ENCODE assay signal across 5 fruit fly cellular contexts in genomic region chrX:7920081-7920688, dm6.
TF ChIP-seq lines count a peak whose summit lies in the region.

hdm (minus strand) TSS chrX:7920131.
Ykt6 (plus strand) TSS chrX:7920409.

- TF ChIP-seq CTCF in whole organism, embryonic (GFP tag; optimal IDR thresholded peaks at IDR 0.05; lab: Kevin White, UChicago): peak; percentile 24

TF ChIP-seq in whole organism, adult, 20 proteins besides CTCF, POLR2A, EP300 and RAD21 (continues in another document):
- peak; percentile 92 for TF ChIP-seq ovo (GFP tag; optimal IDR thresholded peaks at IDR 0.05; lab: Kevin White, UChicago)
- TF ChIP-seq toe (GFP tag; optimal IDR thresholded peaks at IDR 0.05; lab: Kevin White, UChicago): peak; percentile 86
- TF ChIP-seq CG12768 (GFP tag; optimal IDR thresholded peaks at IDR 0.05; lab: Kevin White, UChicago): peak; percentile 38
- peak; percentile 77 for TF ChIP-seq CG11617 (GFP tag; optimal IDR thresholded peaks at IDR 0.05; lab: Kevin White, UChicago)
- no peak for TF ChIP-seq Clk (GFP tag; optimal IDR thresholded peaks at IDR 0.05; lab: Kevin White, UChicago)
- no peak for TF ChIP-seq kay (GFP tag; lab: Kevin White, UChicago; ENCODE audit: borderline replicate concordance)
- peak; percentile 84 for TF ChIP-seq CG7101 (tag; optimal IDR thresholded peaks at IDR 0.05; lab: Kevin White, UChicago)
- peak; percentile 88 for TF ChIP-seq CG1620 (GFP tag; optimal IDR thresholded peaks at IDR 0.05; lab: Kevin White, UChicago)
- peak; percentile 91 for TF ChIP-seq bab1 (GFP tag; optimal IDR thresholded peaks at IDR 0.05; lab: Kevin White, UChicago)
- peak; percentile 11 for TF ChIP-seq cic (GFP tag; optimal IDR thresholded peaks at IDR 0.05; lab: Kevin White, UChicago)
- TF ChIP-seq Hr96 (GFP tag; optimal IDR thresholded peaks at IDR 0.05; lab: Kevin White, UChicago): no peak
- TF ChIP-seq CG33017 (tag; optimal IDR thresholded peaks at IDR 0.05; lab: Kevin White, UChicago): peak; percentile 42
- TF ChIP-seq Mnt (GFP tag; optimal IDR thresholded peaks at IDR 0.05; lab: Kevin White, UChicago): peak; percentile 83
- peak; percentile 72 for TF ChIP-seq tj (GFP tag; optimal IDR thresholded peaks at IDR 0.05; lab: Kevin White, UChicago)
- TF ChIP-seq CG7045 (GFP tag; optimal IDR thresholded peaks at IDR 0.05; lab: Kevin White, UChicago): no peak
- peak; percentile 96 for TF ChIP-seq pad (GFP tag; optimal IDR thresholded peaks at IDR 0.05; lab: Kevin White, UChicago)
- peak; percentile 82 for TF ChIP-seq CG14711 (tag; optimal IDR thresholded peaks at IDR 0.05; lab: Kevin White, UChicago)
- no peak for TF ChIP-seq cnc (optimal IDR thresholded peaks at IDR 0.05; lab: Kevin White, UChicago)

TF ChIP-seq in whole organism, embryonic, 481 proteins besides CTCF, POLR2A, EP300 and RAD21 (continues in another document):
- TF ChIP-seq NK7.1 (GFP tag; optimal IDR thresholded peaks at IDR 0.05; lab: Kevin White, UChicago): peak; percentile 51
- TF ChIP-seq NfI (GFP tag; optimal IDR thresholded peaks at IDR 0.05; lab: Kevin White, UChicago): peak; percentile 63
- peak; percentile 81 for TF ChIP-seq sens-2 (GFP tag; IDR thresholded peaks at IDR 0.05; lab: Robert Waterston, UW)
- TF ChIP-seq eve (GFP tag; optimal IDR thresholded peaks at IDR 0.05; lab: Kevin White, UChicago): peak in 1 of 2 experiments; percentile 37
- TF ChIP-seq B-H1 (GFP tag; IDR thresholded peaks at IDR 0.05; lab: Robert Waterston, UW): peak; percentile 44; the same call in 2 of the 3 replicates
- TF ChIP-seq CG42726 (GFP tag; IDR thresholded peaks at IDR 0.05; lab: Robert Waterston, UW; ENCODE audit: partially characterized antibody): peak; percentile 86
- TF ChIP-seq Fer2 (tag; optimal IDR thresholded peaks at IDR 0.05; lab: Kevin White, UChicago): peak; percentile 39
- no peak for TF ChIP-seq ac (GFP tag; optimal IDR thresholded peaks at IDR 0.05; lab: Kevin White, UChicago)
- no peak for TF ChIP-seq br (optimal IDR thresholded peaks at IDR 0.05; lab: Kevin White, UChicago)
- peak; percentile 71 for TF ChIP-seq zen (tag; optimal IDR thresholded peaks at IDR 0.05; lab: Kevin White, UChicago)
- no peak for TF ChIP-seq CG11723 (GFP tag; optimal IDR thresholded peaks at IDR 0.05; lab: Kevin White, UChicago)
- peak; percentile 64 for TF ChIP-seq CG1792 (GFP tag; optimal IDR thresholded peaks at IDR 0.05; lab: Kevin White, UChicago)
- peak; percentile 50; the same call in 1 of the 2 replicates for TF ChIP-seq CG32772 (GFP tag; IDR thresholded peaks at IDR 0.05; lab: Robert Waterston, UW)
- TF ChIP-seq repo (GFP tag; optimal IDR thresholded peaks at IDR 0.05; lab: Kevin White, UChicago): peak; percentile 52
- TF ChIP-seq CG11398 (GFP tag; optimal IDR thresholded peaks at IDR 0.05; lab: Kevin White, UChicago): peak; percentile 73
- TF ChIP-seq p53 (GFP tag; optimal IDR thresholded peaks at IDR 0.05; lab: Kevin White, UChicago): peak; percentile 51
- TF ChIP-seq pita (GFP tag; optimal IDR thresholded peaks at IDR 0.05; lab: Kevin White, UChicago): no peak
- TF ChIP-seq CG13287 (GFP tag; IDR thresholded peaks at IDR 0.05; lab: Robert Waterston, UW; ENCODE audit: partially characterized antibody): peak; percentile 98

TF ChIP-seq in whole organism, prepupa, 60 proteins besides CTCF, POLR2A, EP300 and RAD21 (continues in another document):
- TF ChIP-seq Smox (GFP tag; optimal IDR thresholded peaks at IDR 0.05; lab: Kevin White, UChicago) (no peak), eg (GFP tag; IDR thresholded peaks at IDR 0.05; lab: Robert Waterston, UW) (no peak; the same call in 2 of the 3 replicates), salr (GFP tag; optimal IDR thresholded peaks at IDR 0.05; lab: Kevin White, UChicago) (no peak), CG3032 (tag; optimal IDR thresholded peaks at IDR 0.05; lab: Kevin White, UChicago) (peak; percentile 64), CG11294 (GFP tag; IDR thresholded peaks at IDR 0.05; lab: Robert Waterston, UW) (peak; percentile 45; the same call in 1 of the 2 replicates), svp (GFP tag; lab: Kevin White, UChicago) (peak; percentile 85), CG11762 (GFP tag; optimal IDR thresholded peaks at IDR 0.05; lab: Kevin White, UChicago; ENCODE audit: insufficient read depth) (peak; percentile 35), CG11902 (GFP tag; optimal IDR thresholded peaks at IDR 0.05; lab: Kevin White, UChicago) (peak; percentile 27), CG7368 (GFP tag; optimal IDR thresholded peaks at IDR 0.05; lab: Kevin White, UChicago) (peak; percentile 70), CG3919 (GFP tag; optimal IDR thresholded peaks at IDR 0.05; lab: Kevin White, UChicago) (no peak), net (GFP tag; optimal IDR thresholded peaks at IDR 0.05; lab: Kevin White, UChicago) (peak; percentile 55), fd59A (GFP tag; optimal IDR thresholded peaks at IDR 0.05; lab: Kevin White, UChicago) (peak; percentile 28), CG8632 (GFP tag; optimal IDR thresholded peaks at IDR 0.05; lab: Kevin White, UChicago) (no peak), topi (GFP tag; optimal IDR thresholded peaks at IDR 0.05; lab: Kevin White, UChicago) (peak; percentile 78), CG31627 (GFP tag; optimal IDR thresholded peaks at IDR 0.05; lab: Kevin White, UChicago) (peak; percentile 79), spab (GFP tag; optimal IDR thresholded peaks at IDR 0.05; lab: Kevin White, UChicago) (no peak), lz (GFP tag; optimal IDR thresholded peaks at IDR 0.05; lab: Kevin White, UChicago) (peak; percentile 80), CG10669 (GFP tag; optimal IDR thresholded peaks at IDR 0.05; lab: Kevin White, UChicago) (no peak), CG10631 (GFP tag; optimal IDR thresholded peaks at IDR 0.05; lab: Kevin White, UChicago) (peak; percentile 81)

TF ChIP-seq in whole organism, pupa, 21 proteins besides CTCF, POLR2A, EP300 and RAD21:
- TF ChIP-seq CG4496 (GFP tag; IDR thresholded peaks at IDR 0.05; lab: Robert Waterston, UW): peak; percentile 81; the same call in 2 of the 3 replicates
- TF ChIP-seq CG8159 (tag; optimal IDR thresholded peaks at IDR 0.05; lab: Kevin White, UChicago): no peak
- TF ChIP-seq CG15710 (tag; optimal IDR thresholded peaks at IDR 0.05; lab: Kevin White, UChicago): peak; percentile 62
- TF ChIP-seq Snoo (tag; optimal IDR thresholded peaks at IDR 0.05; lab: Kevin White, UChicago): peak; percentile 61
- peak; percentile 64; the same call in 1 of the 2 replicates for TF ChIP-seq Ets98B (GFP tag; IDR thresholded peaks at IDR 0.05; lab: Robert Waterston, UW)
- peak; percentile 12 for TF ChIP-seq EcR (GFP tag; optimal IDR thresholded peaks at IDR 0.05; lab: Kevin White, UChicago)
- TF ChIP-seq fd96Ca (GFP tag; IDR thresholded peaks at IDR 0.05; lab: Robert Waterston, UW): no peak
- TF ChIP-seq CG34367 (tag; optimal IDR thresholded peaks at IDR 0.05; lab: Kevin White, UChicago): peak; percentile 45
- TF ChIP-seq CG17806 (tag; optimal IDR thresholded peaks at IDR 0.05; lab: Kevin White, UChicago): peak; percentile 43
- no peak for TF ChIP-seq Pif1A (GFP tag; optimal IDR thresholded peaks at IDR 0.05; lab: Kevin White, UChicago)
- TF ChIP-seq gl (tag; optimal IDR thresholded peaks at IDR 0.05; lab: Kevin White, UChicago): peak; percentile 42
- TF ChIP-seq CG12605 (GFP tag; IDR thresholded peaks at IDR 0.05; lab: Robert Waterston, UW): no peak
- TF ChIP-seq Pif1B (GFP tag; optimal IDR thresholded peaks at IDR 0.05; lab: Kevin White, UChicago): no peak
- TF ChIP-seq CG9948 (tag; optimal IDR thresholded peaks at IDR 0.05; lab: Kevin White, UChicago): peak; percentile 31
- TF ChIP-seq CG32121 (GFP tag; IDR thresholded peaks at IDR 0.05; lab: Robert Waterston, UW): peak; percentile 59
- TF ChIP-seq CG8301 (tag; optimal IDR thresholded peaks at IDR 0.05; lab: Kevin White, UChicago): peak; percentile 50

TF ChIP-seq in whole organism, wandering third instar larva, 38 proteins besides CTCF, POLR2A, EP300 and RAD21 (continues in another document):
- no peak for TF ChIP-seq Sp1 (GFP tag; optimal IDR thresholded peaks at IDR 0.05; lab: Kevin White, UChicago)
- TF ChIP-seq Vsx2 (GFP tag; optimal IDR thresholded peaks at IDR 0.05; lab: Kevin White, UChicago; ENCODE audit: partially characterized antibody): no peak
- peak; percentile 70 for TF ChIP-seq OdsH (GFP tag; optimal IDR thresholded peaks at IDR 0.05; lab: Kevin White, UChicago)
- no peak for TF ChIP-seq N (GFP tag; optimal IDR thresholded peaks at IDR 0.05; lab: Kevin White, UChicago)
- peak; percentile 67 for TF ChIP-seq sv (GFP tag; optimal IDR thresholded peaks at IDR 0.05; lab: Kevin White, UChicago)
- TF ChIP-seq fru (GFP tag; optimal IDR thresholded peaks at IDR 0.05; lab: Kevin White, UChicago): peak; percentile 85
- TF ChIP-seq h (GFP tag; optimal IDR thresholded peaks at IDR 0.05; lab: Kevin White, UChicago): peak; percentile 86
- TF ChIP-seq usp (GFP tag; optimal IDR thresholded peaks at IDR 0.05; lab: Kevin White, UChicago): no peak
- TF ChIP-seq foxo (GFP tag; optimal IDR thresholded peaks at IDR 0.05; lab: Kevin White, UChicago): peak in 1 of 2 experiments; percentile 87
- peak; percentile 93 for TF ChIP-seq Jra (GFP tag; optimal IDR thresholded peaks at IDR 0.05; lab: Kevin White, UChicago)
- peak; percentile 28 for TF ChIP-seq CG32264 (GFP tag; optimal IDR thresholded peaks at IDR 0.05; lab: Kevin White, UChicago)
- peak; percentile 81 for TF ChIP-seq rgr (GFP tag; optimal IDR thresholded peaks at IDR 0.05; lab: Kevin White, UChicago)
- TF ChIP-seq jim (GFP tag; optimal IDR thresholded peaks at IDR 0.05; lab: Kevin White, UChicago): no peak
- TF ChIP-seq Hnf4 (GFP tag; optimal IDR thresholded peaks at IDR 0.05; lab: Kevin White, UChicago): peak; percentile 92
- TF ChIP-seq Dif (GFP tag; optimal IDR thresholded peaks at IDR 0.05; lab: Kevin White, UChicago; ENCODE audit: partially characterized antibody): no peak
- TF ChIP-seq GATAd (GFP tag; optimal IDR thresholded peaks at IDR 0.05; lab: Kevin White, UChicago): peak; percentile 79
- no peak for TF ChIP-seq dsf (GFP tag; optimal IDR thresholded peaks at IDR 0.05; lab: Kevin White, UChicago; ENCODE audit: borderline replicate concordance)
- TF ChIP-seq br (GFP tag; optimal IDR thresholded peaks at IDR 0.05; lab: Kevin White, UChicago): no peak
- TF ChIP-seq lola (GFP tag; optimal IDR thresholded peaks at IDR 0.05; lab: Kevin White, UChicago): no peak
- TF ChIP-seq Hr78 (GFP tag; optimal IDR thresholded peaks at IDR 0.05; lab: Kevin White, UChicago): no peak
- TF ChIP-seq ey (GFP tag; optimal IDR thresholded peaks at IDR 0.05; lab: Kevin White, UChicago): peak; percentile 77
- no peak for TF ChIP-seq brk (GFP tag; optimal IDR thresholded peaks at IDR 0.05; lab: Kevin White, UChicago)
- no peak for TF ChIP-seq dl (GFP tag; optimal IDR thresholded peaks at IDR 0.05; lab: Kevin White, UChicago; ENCODE audit: insufficient read depth in 1 of 2, partially characterized antibody in 2 of 2)
- TF ChIP-seq pan (optimal IDR thresholded peaks at IDR 0.05; lab: Kevin White, UChicago): no peak
- TF ChIP-seq Rel (GFP tag; optimal IDR thresholded peaks at IDR 0.05; lab: Kevin White, UChicago): no peak
- TF ChIP-seq Rel (tag; optimal IDR thresholded peaks at IDR 0.05; lab: Kevin White, UChicago): peak; percentile 48
- peak; percentile 62 for TF ChIP-seq CG9705 (GFP tag; optimal IDR thresholded peaks at IDR 0.05; lab: Kevin White, UChicago)
